Fruit fly (Drosophila melanogaster): ENCODE measurements around the gene ATP6AP2.

Gene ATP6AP2

dm6 chr3R:9224807-9225206 lies 35.6 kb upstream of the ATP6AP2 start (continued):
- TF ChIP-seq Ets65A (GFP tag), result peak; percentile 91
- no peak for TF ChIP-seq CG33213 (GFP tag; optimal IDR thresholded peaks at IDR 0.05)
- peak; percentile 16 for TF ChIP-seq Hmx (GFP tag; optimal IDR thresholded peaks at IDR 0.05)
- TF ChIP-seq Mrtf (GFP tag; IDR thresholded peaks at IDR 0.05), result 0 out of 3 replicates have a peak, but pooled peaks have one; percentile 29
- no peak for TF ChIP-seq MESR4 (GFP tag; optimal IDR thresholded peaks at IDR 0.05)
- TF ChIP-seq CG14014 (GFP tag; IDR thresholded peaks at IDR 0.05), result peak; percentile 17; the same call in 1 of the 2 replicates
- no peak for TF ChIP-seq hkb (optimal IDR thresholded peaks at IDR 0.05)
- peak; percentile 82 for TF ChIP-seq hkb (GFP tag; IDR thresholded peaks at IDR 0.05)
- TF ChIP-seq yki (optimal IDR thresholded peaks at IDR 0.05), result no peak
- TF ChIP-seq CG30431 (GFP tag; optimal IDR thresholded peaks at IDR 0.05), result peak; percentile 22
- TF ChIP-seq run (tag; optimal IDR thresholded peaks at IDR 0.05), result peak; percentile 23
- no peak for TF ChIP-seq fd64A (GFP tag; optimal IDR thresholded peaks at IDR 0.05)
- TF ChIP-seq ind (GFP tag; optimal IDR thresholded peaks at IDR 0.05), result peak; percentile 79
- no peak for TF ChIP-seq usp (GFP tag; optimal IDR thresholded peaks at IDR 0.05)
- TF ChIP-seq CG17802 (tag; optimal IDR thresholded peaks at IDR 0.05), result peak; percentile 8
- TF ChIP-seq CG14441 (GFP tag; IDR thresholded peaks at IDR 0.05), result peak; percentile 77
- peak; percentile 74 for TF ChIP-seq cwo (GFP tag; optimal IDR thresholded peaks at IDR 0.05)
- no peak for TF ChIP-seq Dll (GFP tag; IDR thresholded peaks at IDR 0.05; ENCODE audit: partially characterized antibody)
- TF ChIP-seq ftz-f1 (GFP tag; optimal IDR thresholded peaks at IDR 0.05), result no peak
- TF ChIP-seq Hmr (GFP tag; optimal IDR thresholded peaks at IDR 0.05), result peak; percentile 57
- TF ChIP-seq sob (GFP tag; IDR thresholded peaks at IDR 0.05), result peak; percentile 64
- peak; percentile 67; the same call in 1 of the 2 replicates for TF ChIP-seq E2f1 (GFP tag; IDR thresholded peaks at IDR 0.05)
- TF ChIP-seq CG9797 (GFP tag; optimal IDR thresholded peaks at IDR 0.05), result no peak
- TF ChIP-seq CG8944 (GFP tag; optimal IDR thresholded peaks at IDR 0.05), result peak; percentile 25
- TF ChIP-seq BEAF-32 (GFP tag; optimal IDR thresholded peaks at IDR 0.05), result no peak
- TF ChIP-seq CG8388 (GFP tag; optimal IDR thresholded peaks at IDR 0.05), result peak; percentile 69
- TF ChIP-seq trem (tag; optimal IDR thresholded peaks at IDR 0.05), result peak; percentile 61
- no peak for TF ChIP-seq Dp (GFP tag; optimal IDR thresholded peaks at IDR 0.05)
- peak; percentile 38; the same call in 1 of the 3 replicates for TF ChIP-seq CG14050 (GFP tag; IDR thresholded peaks at IDR 0.05)
- peak; percentile 85 for TF ChIP-seq CG8924 (tag; optimal IDR thresholded peaks at IDR 0.05)
- peak; percentile 19 for TF ChIP-seq trh (GFP tag; optimal IDR thresholded peaks at IDR 0.05)
- peak; percentile 31 for TF ChIP-seq CG12236 (GFP tag; optimal IDR thresholded peaks at IDR 0.05)
- TF ChIP-seq corto (GFP tag; optimal IDR thresholded peaks at IDR 0.05), result no peak
- TF ChIP-seq lbe (GFP tag; optimal IDR thresholded peaks at IDR 0.05), result no peak
- TF ChIP-seq insv (GFP tag; optimal IDR thresholded peaks at IDR 0.05), result no peak
- TF ChIP-seq CG17912 (GFP tag; optimal IDR thresholded peaks at IDR 0.05), result no peak
- TF ChIP-seq CG11456 (GFP tag; IDR thresholded peaks at IDR 0.05), result no peak
- TF ChIP-seq Gug (GFP tag; IDR thresholded peaks at IDR 0.05), result 0 out of 4 replicates have a peak, but pooled peaks have one; percentile 15
- TF ChIP-seq CG12299 (tag; optimal IDR thresholded peaks at IDR 0.05), result no peak
- TF ChIP-seq chn (GFP tag; optimal IDR thresholded peaks at IDR 0.05), result peak; percentile 32
- TF ChIP-seq abd-A (tag; optimal IDR thresholded peaks at IDR 0.05), result no peak
- no peak for TF ChIP-seq CG11560 (tag; IDR thresholded peaks at IDR 0.05)
- TF ChIP-seq croc (GFP tag; conservative IDR thresholded peaks at IDR 0.05), result peak; percentile 50; the same call in 2 of the 3 replicates
- peak; percentile 74 for TF ChIP-seq sim (GFP tag; IDR thresholded peaks at IDR 0.05)
- TF ChIP-seq NK7.1 (GFP tag; optimal IDR thresholded peaks at IDR 0.05), result peak; percentile 16
- TF ChIP-seq nom (GFP tag; optimal IDR thresholded peaks at IDR 0.05), result no peak
- peak; percentile 42; the same call in 1 of the 2 replicates for TF ChIP-seq seq (GFP tag; IDR thresholded peaks at IDR 0.05)
- no peak for TF ChIP-seq mld (GFP tag; IDR thresholded peaks at IDR 0.05; ENCODE audit: partially characterized antibody)
- no peak for TF ChIP-seq pan (optimal IDR thresholded peaks at IDR 0.05)
- TF ChIP-seq pan (GFP tag; optimal IDR thresholded peaks at IDR 0.05 in 1 of 2, IDR thresholded peaks at IDR 0.05 in 1 of 2), result peak in 1 of 2 experiments; percentile 75
- peak; percentile 77 for TF ChIP-seq Hr3 (GFP tag; optimal IDR thresholded peaks at IDR 0.05)
- TF ChIP-seq CG12104 (GFP tag; optimal IDR thresholded peaks at IDR 0.05), result peak; percentile 65
